Worm (Caenorhabditis elegans): ENCODE data around the gene srt-67.
A peak's percentile ranks its signal among the peaks of the same experiment; 100 is the strongest.

Gene srt-67

DNA sequence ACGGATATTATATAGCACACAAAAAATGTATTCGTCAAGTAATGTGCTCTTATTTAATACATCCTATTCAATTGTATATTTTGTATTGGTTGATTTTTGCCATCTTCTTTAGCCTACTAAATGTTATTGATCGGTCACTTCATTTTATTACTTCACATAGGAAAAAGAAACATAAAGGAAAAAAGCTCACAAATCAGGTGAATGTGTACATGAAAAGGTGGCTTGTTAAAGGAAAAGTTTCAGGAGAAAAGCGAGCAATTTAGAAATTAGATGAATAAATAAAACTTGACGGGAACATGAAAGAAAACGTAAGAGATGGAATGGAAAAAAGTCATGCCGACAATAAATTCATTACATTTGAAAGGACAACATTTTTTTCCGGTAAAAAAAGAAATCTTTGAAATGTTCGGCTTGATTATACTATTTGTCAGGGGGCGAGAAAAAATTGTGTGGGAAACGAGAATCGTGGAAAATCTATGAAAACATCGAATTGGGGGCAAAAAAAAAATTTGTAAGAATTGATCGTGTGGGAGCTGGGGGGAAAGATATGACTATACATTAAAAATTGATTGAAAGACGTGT lies 18.3 kb upstream of the srt-67 start (continued):
- no peak for TF ChIP-seq zip-2 (tag; optimal IDR thresholded peaks at IDR 0.05)
- no peak for TF ChIP-seq unc-62 (GFP tag; optimal IDR thresholded peaks at IDR 0.05 in 1 of 2)
- no peak for TF ChIP-seq unc-62 (tag; optimal IDR thresholded peaks at IDR 0.05)
- TF ChIP-seq ztf-7 (tag; optimal IDR thresholded peaks at IDR 0.05): no peak
- TF ChIP-seq Y48G9A.11 (GFP tag; IDR thresholded peaks at IDR 0.05): no peak
- TF ChIP-seq php-3 (GFP tag; IDR thresholded peaks at IDR 0.05): no peak
- no peak for TF ChIP-seq dve-1 (tag; optimal IDR thresholded peaks at IDR 0.05; ENCODE audit: insufficient read depth)
- TF ChIP-seq duxl-1 (tag; optimal IDR thresholded peaks at IDR 0.05; ENCODE audit: poor library complexity): no peak
- no peak for TF ChIP-seq nhr-42 (GFP tag; IDR thresholded peaks at IDR 0.05)
- TF ChIP-seq madf-9 (GFP tag; conservative IDR thresholded peaks at IDR 0.05): no peak
- peak; percentile 53 for TF ChIP-seq nhr-102 (tag; optimal IDR thresholded peaks at IDR 0.05)
- no peak for TF ChIP-seq mep-1 (tag; optimal IDR thresholded peaks at IDR 0.05)
- TF ChIP-seq T26A8.4 (GFP tag; IDR thresholded peaks at IDR 0.05): peak; percentile 66
- TF ChIP-seq Y75B8A.6 (GFP tag; IDR thresholded peaks at IDR 0.05): 0 out of 2 replicates have a peak, but pooled peaks have one; percentile 5
- no peak for TF ChIP-seq snpc-1.2 (GFP tag; IDR thresholded peaks at IDR 0.05)
- TF ChIP-seq ceh-62 (tag; optimal IDR thresholded peaks at IDR 0.05): no peak
- TF ChIP-seq hmg-1.1 (GFP tag; IDR thresholded peaks at IDR 0.05): no peak
- TF ChIP-seq rbr-2 (tag; optimal IDR thresholded peaks at IDR 0.05): no peak
- no peak for TF ChIP-seq mxl-3 (GFP tag; optimal IDR thresholded peaks at IDR 0.05)
- no peak for TF ChIP-seq madf-5 (GFP tag; IDR thresholded peaks at IDR 0.05)
- TF ChIP-seq Y5F2A.4 (GFP tag; optimal IDR thresholded peaks at IDR 0.05): no peak
- TF ChIP-seq set-16 (GFP tag; IDR thresholded peaks at IDR 0.05): no peak
- TF ChIP-seq lir-3 (tag; optimal IDR thresholded peaks at IDR 0.05): no peak
- TF ChIP-seq lsy-2 (tag; optimal IDR thresholded peaks at IDR 0.05): peak in 1 of 2 experiments; percentile 2
- no peak for TF ChIP-seq F37D6.2 (tag; optimal IDR thresholded peaks at IDR 0.05)
- no peak for TF ChIP-seq daf-12 (tag; optimal IDR thresholded peaks at IDR 0.05)
- no peak for TF ChIP-seq arid-1 (GFP tag; conservative IDR thresholded peaks at IDR 0.05)
- peak; percentile 6 for TF ChIP-seq F49E8.2 (tag; optimal IDR thresholded peaks at IDR 0.05; ENCODE audit: borderline replicate concordance)
- no peak for TF ChIP-seq nhr-10 (tag; optimal IDR thresholded peaks at IDR 0.05)
- no peak for TF ChIP-seq dmd-9 (GFP tag; IDR thresholded peaks at IDR 0.05)
- TF ChIP-seq egl-43 (GFP tag; IDR thresholded peaks at IDR 0.05): no peak
- peak; percentile 90 for TF ChIP-seq aha-1 (tag)
- TF ChIP-seq ctbp-1 (GFP tag; IDR thresholded peaks at IDR 0.05): no peak
- no peak for TF ChIP-seq daf-8 (GFP tag; IDR thresholded peaks at IDR 0.05)
- TF ChIP-seq zip-11 (GFP tag; IDR thresholded peaks at IDR 0.05): no peak
- TF ChIP-seq pqm-1 (tag; optimal IDR thresholded peaks at IDR 0.05): no peak
- TF ChIP-seq dmd-6 (GFP tag; IDR thresholded peaks at IDR 0.05): no peak
- peak; percentile 14 for TF ChIP-seq mes-2 (tag; optimal IDR thresholded peaks at IDR 0.05; ENCODE audit: poor library complexity, severe bottlenecking)

ce11 chrV:5274974-5275373 lies 17.7 kb upstream of the srt-67 start:
- TF ChIP-seq zfp-3 (GFP tag; conservative IDR thresholded peaks at IDR 0.05): no peak
- TF ChIP-seq T20F7.1 (GFP tag; optimal IDR thresholded peaks at IDR 0.05): no peak
- TF ChIP-seq lin-15B (tag; optimal IDR thresholded peaks at IDR 0.05): no peak
- no peak for TF ChIP-seq zag-1 (tag; optimal IDR thresholded peaks at IDR 0.05)
- no peak for TF ChIP-seq ceh-44 (GFP tag; IDR thresholded peaks at IDR 0.05)
- TF ChIP-seq mxl-2 (GFP tag; conservative IDR thresholded peaks at IDR 0.05): no peak
- no peak for TF ChIP-seq fkh-10 (GFP tag; optimal IDR thresholded peaks at IDR 0.05)
- TF ChIP-seq lin-13 (GFP tag; optimal IDR thresholded peaks at IDR 0.05): no peak
- no peak for TF ChIP-seq nhr-11 (tag; optimal IDR thresholded peaks at IDR 0.05)
- no peak for TF ChIP-seq pha-4 (GFP tag; IDR thresholded peaks at IDR 0.05)
- TF ChIP-seq pha-4 (tag; optimal IDR thresholded peaks at IDR 0.05): no peak
- TF ChIP-seq lin-39 (tag; optimal IDR thresholded peaks at IDR 0.05): no peak
- TF ChIP-seq T26A8.4 (GFP tag; IDR thresholded peaks at IDR 0.05): peak; percentile 13; the same call in 1 of the 2 replicates
- peak; percentile 30 for TF ChIP-seq duxl-1 (tag; optimal IDR thresholded peaks at IDR 0.05; ENCODE audit: poor library complexity)
- 0 out of 2 replicates have a peak, but pooled peaks have one; percentile 37 for TF ChIP-seq dmd-6 (GFP tag; IDR thresholded peaks at IDR 0.05)
- no peak for TF ChIP-seq ceh-32 (tag; optimal IDR thresholded peaks at IDR 0.05; ENCODE audit: poor library complexity)
- no peak for TF ChIP-seq aha-1 (tag)
- peak; percentile 46 for TF ChIP-seq rbr-2 (tag; optimal IDR thresholded peaks at IDR 0.05)
- no peak for TF ChIP-seq ceh-62 (tag; optimal IDR thresholded peaks at IDR 0.05)
- no peak for TF ChIP-seq daf-12 (tag; optimal IDR thresholded peaks at IDR 0.05)
- no peak for TF ChIP-seq gei-8 (GFP tag; optimal IDR thresholded peaks at IDR 0.05)

Data from whole organism, L4 larva.